Worm (Caenorhabditis elegans) whole organism, L1 larva: ENCODE measurements around the gene cutl-21.

Experiments used
- F16B12.6 ChIP-seq: fragments of 150-350 bp; optimal IDR thresholded peaks from 2 replicates; lab custom pipeline; 2014; ENCODE audit warnings: missing biosample characterization, missing genetic modification characterization
- ceh-88 ChIP-seq: fragments of 200-800 bp; sonication (Bioruptor generic); IDR thresholded peaks from 2 replicates; pipeline ENCODE4 v1.3.6; 2022; ENCODE audit warnings: missing genetic modification characterization, missing compliant biosample characterization
- egl-13 ChIP-seq: sonication (generic microtip); optimal IDR thresholded peaks from 2 replicates; lab custom pipeline; 2016; ENCODE audit warnings: missing genotype, missing genetic modification reagents, missing genetic modification characterization, missing compliant biosample characterization
- elt-3 ChIP-seq, 6 experiments: fragments of 150-350 bp in 1 of 6; sonication (generic microtip); optimal IDR thresholded peaks; 2 replicates each; lab custom pipeline; 2017 to 2018; ENCODE audit warnings: missing biosample characterization in 6 of 6, missing genetic modification characterization in 6 of 6, inconsistent platforms in 1 of 6
- fkh-10 ChIP-seq: sonication (generic microtip); optimal IDR thresholded peaks from 2 replicates; lab custom pipeline; 2017; ENCODE audit warnings: missing biosample characterization, missing genetic modification reagents, missing genetic modification characterization
- lin-14 ChIP-seq: fragments of 200-800 bp; sonication (Bioruptor generic); optimal IDR thresholded peaks from 2 replicates; lab custom pipeline; 2018; ENCODE audit warnings: mild to moderate bottlenecking, missing genetic modification characterization, moderate library complexity, missing compliant biosample characterization
- lin-39 ChIP-seq: fragments of 150-350 bp; optimal IDR thresholded peaks from 2 replicates; lab custom pipeline; 2014; ENCODE audit warnings: missing biosample characterization, missing genetic modification reagents, missing genetic modification characterization
- lir-3 ChIP-seq: sonication (generic microtip); optimal IDR thresholded peaks from 2 replicates; lab custom pipeline; 2016; ENCODE audit warnings: mild to moderate bottlenecking, missing genetic modification characterization, moderate library complexity, missing compliant biosample characterization; ENCODE audit not compliant: poor library complexity
- lsy-2 ChIP-seq, 2 experiments: fragments of 150-350 bp; optimal IDR thresholded peaks; 2 replicates each; lab custom pipeline; 2014; ENCODE audit warnings: missing biosample characterization in 2 of 2, missing genetic modification characterization in 2 of 2
- mef-2 ChIP-seq: fragments of 150-350 bp; optimal IDR thresholded peaks from 2 replicates; lab custom pipeline; 2014; ENCODE audit warnings: missing biosample characterization, missing genetic modification characterization
- nhr-19 ChIP-seq: fragments of 200-800 bp; sonication (Bioruptor generic); conservative IDR thresholded peaks from 2 replicates; pipeline ENCODE4 v1.3.6; 2022; ENCODE audit warnings: missing genetic modification characterization, missing compliant biosample characterization
- nhr-20 ChIP-seq: sonication (generic microtip); optimal IDR thresholded peaks from 2 replicates; lab custom pipeline; 2016; ENCODE audit warnings: mild to moderate bottlenecking, missing genetic modification characterization, missing compliant biosample characterization
- nhr-71 ChIP-seq: sonication (generic microtip); optimal IDR thresholded peaks from 2 replicates; lab custom pipeline; 2016; ENCODE audit warnings: mild to moderate bottlenecking, missing genetic modification characterization, moderate library complexity, missing compliant biosample characterization
- rnt-1 ChIP-seq: sonication (generic microtip); optimal IDR thresholded peaks from 2 replicates; lab custom pipeline; 2016; ENCODE audit warnings: mild to moderate bottlenecking, missing genetic modification characterization, moderate library complexity, missing compliant biosample characterization
- snu-23 ChIP-seq: sonication (generic microtip); optimal IDR thresholded peaks from 2 replicates; lab custom pipeline; 2016; ENCODE audit warnings: missing genetic modification characterization, missing compliant biosample characterization
- unc-98 ChIP-seq: fragments of 200-800 bp; sonication (Bioruptor generic); IDR thresholded peaks from 2 replicates; pipeline ENCODE4 v1.3.6; 2022; ENCODE audit warnings: missing genetic modification characterization, missing compliant biosample characterization

cutl-21 gene

ce11 chrX:1053929-1054328 is 49.8 kb downstream of the cutl-21 start, which contains the start of gene ncs-3:
Gene ncs-3 (plus strand): TSS chrX:1054081.
- TF ChIP-seq rnt-1 (tag; lab: Kevin White, UChicago): peak; percentile 53
- peak; percentile 24 for TF ChIP-seq snu-23
- peak; percentile 17 for TF ChIP-seq nhr-20
- TF ChIP-seq lsy-2 (tag; optimal IDR thresholded peaks at IDR 0.05; lab: Kevin White, UChicago): peak in 1 of 2 experiments; percentile 17
- peak; percentile 40 for TF ChIP-seq mef-2
- TF ChIP-seq egl-13: no peak
- TF ChIP-seq nhr-71 (tag; lab: Kevin White, UChicago): peak; percentile 70
- TF ChIP-seq F16B12.6 (tag; lab: Kevin White, UChicago): no peak
- TF ChIP-seq lin-14 (GFP tag; lab: Kevin White, UChicago): peak; percentile 73
- TF ChIP-seq lin-39 (tag; lab: Kevin White, UChicago): peak; percentile 94
- no peak for TF ChIP-seq elt-3 (tag; optimal IDR thresholded peaks at IDR 0.05; lab: Kevin White, UChicago)
- TF ChIP-seq ceh-88 (GFP tag; lab: Robert Waterston, UW): no peak
- TF ChIP-seq lir-3 (tag; lab: Kevin White, UChicago): no peak
- TF ChIP-seq nhr-19 (GFP tag; lab: Robert Waterston, UW): peak; percentile 33; the same call in 1 of the 2 replicates

ce11 chrX:1057821-1058377 is 53.8 kb downstream of the cutl-21 start:
- TF ChIP-seq fkh-10 (peak; percentile 90), unc-98 (no peak), lin-14 (GFP tag; lab: Kevin White, UChicago) (peak; percentile 51), egl-13 (peak; percentile 2)
